Fruit fly (Drosophila melanogaster) whole organism, embryonic: ENCODE data around the gene CG5390.
A peak's percentile ranks its signal among the peaks of the same experiment; 100 is the strongest.

ENCODE experiments used
- Aef1 ChIP-seq: fragments of 200-800 bp; sonication (Bioruptor generic); IDR thresholded peaks from 3 replicates; pipeline ENCODE4 v1.3.6; 2022; ENCODE audit warnings: missing biosample characterization, missing genetic modification characterization
- B-H1 ChIP-seq: fragments of 200-800 bp; sonication (Bioruptor generic); IDR thresholded peaks from 3 replicates; pipeline ENCODE4 v1.3.6; 2022; ENCODE audit warnings: missing biosample characterization, missing genetic modification characterization
- B-H2 ChIP-seq: fragments of 200-800 bp; sonication (Bioruptor generic); optimal IDR thresholded peaks from 2 replicates; lab custom pipeline; 2018; ENCODE audit warnings: missing biosample characterization, mild to moderate bottlenecking, missing genetic modification characterization
- CG1603 ChIP-seq: fragments of 200-800 bp; sonication (Bioruptor generic); optimal IDR thresholded peaks from 2 replicates; lab custom pipeline; 2019; ENCODE audit warnings: missing biosample characterization, mild to moderate bottlenecking, missing genetic modification characterization, moderate library complexity
- CG17385 ChIP-seq: fragments of 200-800 bp; sonication (Bioruptor generic); optimal IDR thresholded peaks from 3 replicates; lab custom pipeline; 2018; ENCODE audit warnings: missing biosample characterization, mild to moderate bottlenecking, missing genetic modification characterization
- CG18011 ChIP-seq: fragments of 200-800 bp; sonication (Bioruptor generic); optimal IDR thresholded peaks from 2 replicates; lab custom pipeline; 2017; ENCODE audit warnings: missing biosample characterization, missing genetic modification characterization, mild to moderate bottlenecking, moderate library complexity, missing genotype
- CG18476 ChIP-seq: fragments of 200-800 bp; sonication (Bioruptor generic); optimal IDR thresholded peaks from 2 replicates; lab custom pipeline; 2016; ENCODE audit warnings: missing biosample characterization, mild to moderate bottlenecking, missing genetic modification characterization
- CG18764 ChIP-seq: fragments of 200-800 bp; sonication (Bioruptor generic); optimal IDR thresholded peaks from 3 replicates; lab custom pipeline; 2016; ENCODE audit warnings: missing biosample characterization, missing genetic modification characterization
- CG2129 ChIP-seq: fragments of 200-800 bp; sonication (Bioruptor generic); IDR thresholded peaks from 2 replicates; pipeline ENCODE4 v1.3.6; 2022; ENCODE audit warnings: missing biosample characterization, missing genetic modification characterization; ENCODE audit not compliant: partially characterized antibody
- CG2199 ChIP-seq: fragments of 200-800 bp; sonication (Bioruptor generic); IDR thresholded peaks from 3 replicates; pipeline ENCODE4 v1.3.6; 2022; ENCODE audit warnings: missing biosample characterization, missing genetic modification characterization
- CG34422 ChIP-seq: fragments of 200-800 bp; sonication (Bioruptor generic); IDR thresholded peaks from 3 replicates; pipeline ENCODE4 v1.3.6; 2022; ENCODE audit warnings: missing biosample characterization, missing genetic modification characterization
- CG3726 ChIP-seq: fragments of 200-800 bp; sonication (Bioruptor generic); IDR thresholded peaks from 3 replicates; pipeline ENCODE4, ENCODE4 v1.3.6; 2022; ENCODE audit warnings: missing biosample characterization, missing genetic modification characterization
- CG4404 ChIP-seq: fragments of 200-800 bp; sonication (Bioruptor generic); IDR thresholded peaks from 2 replicates; pipeline ENCODE4 v1.3.6; 2022; ENCODE audit warnings: missing biosample characterization, missing genetic modification characterization
- CG4820 ChIP-seq: fragments of 200-800 bp; sonication (Bioruptor generic); optimal IDR thresholded peaks from 3 replicates; lab custom pipeline; 2016; ENCODE audit warnings: missing biosample characterization, missing genetic modification characterization
- CG7357 ChIP-seq: fragments of 200-800 bp; sonication (Bioruptor generic); IDR thresholded peaks from 3 replicates; pipeline ENCODE4 v1.3.6; 2022; ENCODE audit warnings: missing biosample characterization, missing genetic modification characterization
- CG7556 ChIP-seq: fragments of 200-800 bp; sonication (Bioruptor generic); optimal IDR thresholded peaks from 2 replicates; lab custom pipeline; 2017; ENCODE audit warnings: missing biosample characterization, mild to moderate bottlenecking, missing genetic modification characterization
- CG7745 ChIP-seq: fragments of 200-800 bp; sonication (Bioruptor generic); optimal IDR thresholded peaks from 2 replicates; lab custom pipeline; 2018; ENCODE audit warnings: missing biosample characterization, mild to moderate bottlenecking, missing genetic modification characterization, moderate library complexity
- CG9727 ChIP-seq: fragments of 200-800 bp; sonication (Bioruptor generic); optimal IDR thresholded peaks from 3 replicates; lab custom pipeline; 2017; ENCODE audit warnings: missing biosample characterization, mild to moderate bottlenecking, missing genetic modification characterization
- CHES-1-like ChIP-seq: fragments of 200-800 bp; sonication (Bioruptor generic); optimal IDR thresholded peaks from 2 replicates; lab custom pipeline; 2016; ENCODE audit warnings: missing biosample characterization, missing genetic modification characterization
- CkIIα-i1 ChIP-seq: fragments of 200-800 bp; sonication (Bioruptor generic); IDR thresholded peaks from 2 replicates; pipeline ENCODE4 v1.3.6; 2022; ENCODE audit warnings: missing biosample characterization, missing genetic modification characterization
- Elba2 ChIP-seq: fragments of 200-800 bp; sonication (Bioruptor generic); optimal IDR thresholded peaks from 3 replicates; lab custom pipeline; 2016; ENCODE audit warnings: missing biosample characterization, missing genetic modification characterization
- Fer1 ChIP-seq: fragments of 200-800 bp; sonication (Bioruptor generic); optimal IDR thresholded peaks from 2 replicates; lab custom pipeline; 2017; ENCODE audit warnings: missing biosample characterization, mild to moderate bottlenecking, missing genetic modification characterization
- GATAe ChIP-seq: fragments of 200-800 bp; sonication (Bioruptor generic); conservative IDR thresholded peaks from 2 replicates; pipeline ENCODE4 v1.3.6; 2022; ENCODE audit warnings: missing biosample characterization, missing genetic modification characterization
- Gug ChIP-seq: fragments of 200-800 bp; sonication (Bioruptor generic); IDR thresholded peaks from 4 replicates; pipeline ENCODE4 v1.3.6; 2022; ENCODE audit warnings: missing biosample characterization, missing genetic modification characterization
- H2.0 ChIP-seq: fragments of 200-800 bp; sonication (Bioruptor generic); IDR thresholded peaks from 2 replicates; pipeline ENCODE4 v1.3.6; 2022; ENCODE audit warnings: missing biosample characterization, missing genetic modification characterization
- HLH3B ChIP-seq: fragments of 200-800 bp; sonication (Bioruptor generic); IDR thresholded peaks from 2 replicates; pipeline ENCODE4 v1.3.6; 2022; ENCODE audit warnings: missing biosample characterization, missing genetic modification characterization
- Mad ChIP-seq: fragments of 200-800 bp; sonication (Bioruptor generic); optimal IDR thresholded peaks from 2 replicates; lab custom pipeline; 2016; ENCODE audit warnings: missing biosample characterization, missing genetic modification characterization
- NFAT ChIP-seq: fragments of 200-800 bp; sonication (Bioruptor generic); IDR thresholded peaks from 2 replicates; pipeline ENCODE4 v1.3.6; 2022; ENCODE audit warnings: missing biosample characterization, missing genetic modification characterization
- Nf-YA ChIP-seq: fragments of 200-800 bp; sonication (Bioruptor generic); IDR thresholded peaks from 2 replicates; pipeline ENCODE4 v1.3.6; 2022; ENCODE audit warnings: missing biosample characterization, missing genetic modification characterization
- Nf-YB ChIP-seq: fragments of 200-800 bp; sonication (Bioruptor generic); optimal IDR thresholded peaks from 3 replicates; lab custom pipeline; 2019; ENCODE audit warnings: missing biosample characterization, mild to moderate bottlenecking, missing genetic modification characterization, moderate library complexity
- Optix ChIP-seq: fragments of 200-800 bp; sonication (Bioruptor generic); IDR thresholded peaks from 3 replicates; pipeline ENCODE4 v1.3.6; 2022; ENCODE audit warnings: missing biosample characterization, missing genetic modification characterization
- PHDP ChIP-seq: fragments of 200-800 bp; sonication (Bioruptor generic); optimal IDR thresholded peaks from 3 replicates; lab custom pipeline; 2018; ENCODE audit warnings: missing biosample characterization, mild to moderate bottlenecking, missing genetic modification characterization, moderate library complexity
- Poxn ChIP-seq: fragments of 200-800 bp; sonication (Bioruptor generic); IDR thresholded peaks from 2 replicates; pipeline ENCODE4 v1.3.6; 2022; ENCODE audit warnings: missing biosample characterization, missing genetic modification characterization
- Six4 ChIP-seq: fragments of 200-800 bp; sonication (Bioruptor generic); optimal IDR thresholded peaks from 2 replicates; lab custom pipeline; 2016; ENCODE audit warnings: missing biosample characterization, missing genetic modification characterization
- Spps ChIP-seq: fragments of 200-800 bp; sonication (Bioruptor generic); optimal IDR thresholded peaks from 2 replicates; lab custom pipeline; 2018; ENCODE audit warnings: missing biosample characterization, mild to moderate bottlenecking, missing genetic modification characterization
- Xrp1 ChIP-seq: fragments of 200-800 bp; sonication (Bioruptor generic); IDR thresholded peaks from 2 replicates; pipeline ENCODE4 v1.3.6; 2022; ENCODE audit warnings: missing biosample characterization, missing genetic modification characterization
- dan ChIP-seq: fragments of 200-800 bp; sonication (Bioruptor generic); IDR thresholded peaks from 2 replicates; pipeline ENCODE4 v1.3.6; 2022; ENCODE audit warnings: missing biosample characterization, missing genetic modification characterization
- dmrt11E ChIP-seq: fragments of 200-800 bp; sonication (Bioruptor generic); optimal IDR thresholded peaks from 3 replicates; lab custom pipeline; 2018; ENCODE audit warnings: missing biosample characterization, mild to moderate bottlenecking, missing genetic modification characterization, moderate library complexity
- ftz-f1 ChIP-seq: fragments of 200-800 bp; sonication (Bioruptor generic); optimal IDR thresholded peaks from 2 replicates; lab custom pipeline; 2016; ENCODE audit warnings: missing biosample characterization, missing genetic modification characterization
- fu2 ChIP-seq: fragments of 200-800 bp; sonication (Bioruptor generic); optimal IDR thresholded peaks from 2 replicates; lab custom pipeline; 2016; ENCODE audit warnings: missing biosample characterization, missing genetic modification characterization
- grau ChIP-seq: fragments of 200-800 bp; optimal IDR thresholded peaks from 3 replicates; lab custom pipeline; 2019; ENCODE audit warnings: missing biosample characterization, mild to moderate bottlenecking, missing genetic modification characterization, moderate library complexity
- jumu ChIP-seq: fragments of 200-800 bp; sonication (Bioruptor generic); optimal IDR thresholded peaks from 3 replicates; lab custom pipeline; 2016; ENCODE audit warnings: missing biosample characterization, missing genetic modification characterization
- klu ChIP-seq: fragments of 200-800 bp; sonication (Bioruptor generic); IDR thresholded peaks from 2 replicates; pipeline ENCODE4 v1.3.6; 2022; ENCODE audit warnings: missing biosample characterization, missing genetic modification characterization
- maf-S ChIP-seq: fragments of 200-800 bp; sonication (Bioruptor generic); optimal IDR thresholded peaks from 2 replicates; lab custom pipeline; 2016; ENCODE audit warnings: missing biosample characterization, missing genetic modification characterization
- mam ChIP-seq: fragments of 200-800 bp; sonication (Bioruptor generic); optimal IDR thresholded peaks from 3 replicates; lab custom pipeline; 2016; ENCODE audit warnings: missing biosample characterization, missing genetic modification characterization
- nom ChIP-seq: fragments of 200-800 bp; sonication (Bioruptor generic); optimal IDR thresholded peaks from 2 replicates; lab custom pipeline; 2017; ENCODE audit warnings: missing biosample characterization, missing genetic modification characterization, mild to moderate bottlenecking, moderate library complexity, missing genetic modification reagents
- prd ChIP-seq, 3 experiments: fragments of >200 bp in 2 of 3; fragments of 200-800 bp in 1 of 3; sonication (Bioruptor generic) in 1 of 3; optimal IDR thresholded peaks in 2 of 3; IDR thresholded peaks in 1 of 3; 2 replicates in 2 of 3; 3 replicates in 1 of 3; pipeline versions ENCODE4 v1.3.6 to Lab custom; 2017 to 2022; ENCODE audit warnings: missing biosample characterization in 1 of 3, missing genetic modification characterization in 1 of 3
- rib ChIP-seq: fragments of 200-800 bp; sonication (Bioruptor generic); IDR thresholded peaks from 2 replicates; pipeline ENCODE4 v1.3.6; 2022; ENCODE audit warnings: missing biosample characterization, missing genetic modification characterization
- sd ChIP-seq: fragments of 200-800 bp; sonication (Bioruptor generic); optimal IDR thresholded peaks from 3 replicates; lab custom pipeline; 2018; ENCODE audit warnings: missing biosample characterization, mild to moderate bottlenecking, missing genetic modification characterization, moderate library complexity
- wek ChIP-seq: fragments of 200-800 bp; sonication (Bioruptor generic); optimal IDR thresholded peaks from 3 replicates; lab custom pipeline; 2018; ENCODE audit warnings: missing biosample characterization, mild to moderate bottlenecking, missing genetic modification characterization, moderate library complexity
- yki ChIP-seq: fragments of >200 bp; optimal IDR thresholded peaks from 3 replicates; lab custom pipeline; 2018

Gene CG5390

dm6 chr2L:10292066-10292560, 14.3 kb downstream of the CG5390 start, which contains the start of gene Ufd4 (continued):
- TF ChIP-seq CG4820 (peak; percentile 59), CG4404 (GFP tag; lab: Robert Waterston, UW) (no peak), CkIIα-i1 (GFP tag; lab: Robert Waterston, UW) (no peak), Gug (GFP tag; lab: Robert Waterston, UW) (no peak), rib (GFP tag; lab: Robert Waterston, UW) (peak; percentile 25; the same call in 1 of the 2 replicates), Poxn (GFP tag; lab: Robert Waterston, UW) (no peak), ftz-f1 (GFP tag; lab: Kevin White, UChicago) (no peak), prd (optimal IDR thresholded peaks at IDR 0.05; lab: Kevin White, UChicago) (no peak), prd (GFP tag; IDR thresholded peaks at IDR 0.05; lab: Robert Waterston, UW) (peak; percentile 75; the same call in 2 of the 3 replicates), CG18764 (GFP tag; lab: Kevin White, UChicago) (peak; percentile 50), CG7745 (peak; percentile 7), CG1603 (tag; lab: Kevin White, UChicago) (no peak), HLH3B (GFP tag; lab: Robert Waterston, UW) (peak; percentile 74; the same call in 1 of the 2 replicates), Six4 (GFP tag; lab: Kevin White, UChicago) (peak; percentile 29), mam (peak; percentile 62), CG18476 (GFP tag; lab: Kevin White, UChicago) (peak; percentile 69), maf-S (GFP tag; lab: Kevin White, UChicago) (peak; percentile 54), Fer1 (GFP tag; lab: Kevin White, UChicago) (peak; percentile 76), sd (no peak), H2.0 (GFP tag; lab: Robert Waterston, UW) (peak; percentile 32; the same call in 1 of the 2 replicates), grau (tag; lab: Kevin White, UChicago) (no peak), nom (GFP tag; lab: Kevin White, UChicago) (no peak), yki (lab: Kevin White, UChicago) (no peak), CG3726 (GFP tag; lab: Robert Waterston, UW) (no peak), CG7556 (no peak), CG9727 (GFP tag; lab: Kevin White, UChicago) (no peak), B-H2 (GFP tag; lab: Kevin White, UChicago) (peak; percentile 48), Xrp1 (GFP tag; lab: Robert Waterston, UW) (peak; percentile 79), dmrt11E (tag; lab: Kevin White, UChicago) (peak; percentile 62), NFAT (GFP tag; lab: Robert Waterston, UW) (no peak), CG7357 (GFP tag; lab: Robert Waterston, UW) (no peak), PHDP (tag; lab: Kevin White, UChicago) (no peak), B-H1 (GFP tag; lab: Robert Waterston, UW) (peak; percentile 46; the same call in 1 of the 3 replicates), GATAe (GFP tag; lab: Robert Waterston, UW) (no peak), klu (no peak), CG17385 (GFP tag; lab: Kevin White, UChicago) (no peak), Spps (peak; percentile 43), CHES-1-like (GFP tag; lab: Kevin White, UChicago) (peak; percentile 42), Nf-YB (GFP tag; lab: Kevin White, UChicago) (peak; percentile 51), Optix (no peak), Mad (GFP tag; lab: Kevin White, UChicago) (peak; percentile 13), CG18011 (GFP tag; lab: Kevin White, UChicago) (peak; percentile 19), jumu (GFP tag; lab: Kevin White, UChicago) (peak; percentile 36), Aef1 (GFP tag; lab: Robert Waterston, UW) (peak; percentile 47; the same call in 1 of the 3 replicates), CG2199 (GFP tag; lab: Robert Waterston, UW) (0 out of 3 replicates have a peak, but pooled peaks have one; percentile 7), wek (peak; percentile 98), Nf-YA (GFP tag; lab: Robert Waterston, UW) (peak; percentile 44; the same call in 1 of the 2 replicates), CG34422 (GFP tag; lab: Robert Waterston, UW) (no peak), dan (GFP tag; lab: Robert Waterston, UW) (no peak), Elba2 (no peak), CG2129 (GFP tag; lab: Robert Waterston, UW) (no peak), fu2 (GFP tag; lab: Kevin White, UChicago) (peak; percentile 40)
